Fruit fly (Drosophila melanogaster): ENCODE results near the gene CG43935.

CG43935 gene

dm6 chr3R:27106134-27106694, 41.0 kb downstream of the CG43935 start, which contains the start of gene CAH9:
CAH9 (minus strand) TSS chr3R:27106184.
- TF ChIP-seq CTCF (optimal IDR thresholded peaks at IDR 0.05): no peak
- TF ChIP-seq CG8478 (optimal IDR thresholded peaks at IDR 0.05): no peak

- TF ChIP-seq CG8478 (optimal IDR thresholded peaks at IDR 0.05) (no peak), CTCF (optimal IDR thresholded peaks at IDR 0.05) (no peak)
Observed at dm6 chr3R:27108111-27108510, 42.9 kb downstream of the CG43935 start.

dm6 chr3R:27109458-27109857, 44.2 kb downstream of the CG43935 start:
- TF ChIP-seq CTCF (optimal IDR thresholded peaks at IDR 0.05) (no peak), CG8478 (optimal IDR thresholded peaks at IDR 0.05) (no peak)

dm6 chr3R:27111784-27112602, 46.8 kb downstream of the CG43935 start, which contains the start of the genes gb and CG5815:
gb (minus strand) TSS chr3R:27112270.
CG5815 (plus strand) TSS chr3R:27112566.
- TF ChIP-seq CTCF (optimal IDR thresholded peaks at IDR 0.05): no peak
- no peak for TF ChIP-seq CG8478 (optimal IDR thresholded peaks at IDR 0.05)

Data from S2 (cell line).